Fruit fly (Drosophila melanogaster) whole organism, embryonic: ENCODE results near the gene CG18131.

Source experiments
- B-H1 ChIP-seq: fragments of 200-800 bp; sonication (Bioruptor generic); IDR thresholded peaks from 3 replicates; pipeline ENCODE4 v1.3.6; 2022; ENCODE audit warnings: missing biosample characterization, missing genetic modification characterization
- BEAF-32 ChIP-seq: fragments of 200-800 bp; sonication (Bioruptor generic); optimal IDR thresholded peaks from 3 replicates; lab custom pipeline; 2017; ENCODE audit warnings: missing biosample characterization, missing genetic modification characterization, mild to moderate bottlenecking, moderate library complexity, missing genetic modification reagents
- CG12219 ChIP-seq: fragments of 200-800 bp; sonication (Bioruptor generic); optimal IDR thresholded peaks from 3 replicates; lab custom pipeline; 2018; ENCODE audit warnings: missing biosample characterization, mild to moderate bottlenecking, missing genetic modification characterization
- CG15479 ChIP-seq: fragments of 200-800 bp; sonication (Bioruptor generic); optimal IDR thresholded peaks from 3 replicates; lab custom pipeline; 2019; ENCODE audit warnings: missing biosample characterization, mild to moderate bottlenecking, missing genetic modification characterization, moderate library complexity
- CG1603 ChIP-seq: fragments of 200-800 bp; sonication (Bioruptor generic); optimal IDR thresholded peaks from 2 replicates; lab custom pipeline; 2019; ENCODE audit warnings: missing biosample characterization, mild to moderate bottlenecking, missing genetic modification characterization, moderate library complexity
- CG16779 ChIP-seq: fragments of 200-800 bp; sonication (Bioruptor generic); IDR thresholded peaks from 2 replicates; pipeline ENCODE4 v1.3.6; 2022; ENCODE audit warnings: missing biosample characterization, missing genetic modification characterization
- CG16813 ChIP-seq: fragments of 200-800 bp; sonication (Bioruptor generic); IDR thresholded peaks from 3 replicates; pipeline ENCODE4 v1.3.6; 2022; ENCODE audit warnings: missing biosample characterization, missing genetic modification characterization; ENCODE audit not compliant: partially characterized antibody
- CG1792 ChIP-seq: fragments of 200-800 bp; sonication (Bioruptor generic); optimal IDR thresholded peaks from 2 replicates; lab custom pipeline; 2016; ENCODE audit warnings: missing biosample characterization, missing genetic modification characterization
- CG18599 ChIP-seq: fragments of 200-800 bp; sonication (Bioruptor generic); optimal IDR thresholded peaks from 3 replicates; lab custom pipeline; 2017; ENCODE audit warnings: missing biosample characterization, missing genetic modification characterization, mild to moderate bottlenecking, moderate library complexity, missing genetic modification reagents
- CG2199 ChIP-seq: fragments of 200-800 bp; sonication (Bioruptor generic); IDR thresholded peaks from 3 replicates; pipeline ENCODE4 v1.3.6; 2022; ENCODE audit warnings: missing biosample characterization, missing genetic modification characterization
- CG2875 ChIP-seq: fragments of 200-800 bp; sonication (Bioruptor generic); optimal IDR thresholded peaks from 2 replicates; lab custom pipeline; 2017; ENCODE audit warnings: missing biosample characterization, mild to moderate bottlenecking, missing genetic modification characterization, missing genetic modification reagents
- CG30403 ChIP-seq: fragments of 200-800 bp; sonication (Bioruptor generic); optimal IDR thresholded peaks from 3 replicates; lab custom pipeline; 2016; ENCODE audit warnings: missing biosample characterization, missing genetic modification characterization
- CG4360 ChIP-seq: fragments of 200-800 bp; sonication (Bioruptor generic); IDR thresholded peaks from 2 replicates; pipeline ENCODE4 v1.3.6; 2022; ENCODE audit warnings: missing biosample characterization, missing genetic modification characterization
- CG6254 ChIP-seq: fragments of 200-800 bp; sonication (Bioruptor generic); optimal IDR thresholded peaks from 3 replicates; lab custom pipeline; 2017; ENCODE audit warnings: mild to moderate bottlenecking, missing biosample characterization, missing genetic modification reagents, missing genetic modification characterization
- CG6683 ChIP-seq: fragments of 200-800 bp; sonication (Bioruptor generic); optimal IDR thresholded peaks from 2 replicates; lab custom pipeline; 2017; ENCODE audit warnings: missing biosample characterization, mild to moderate bottlenecking, missing genetic modification characterization, missing genetic modification reagents
- CG7786 ChIP-seq: fragments of 200-800 bp; sonication (Bioruptor generic); optimal IDR thresholded peaks from 2 replicates; lab custom pipeline; 2016; ENCODE audit warnings: missing biosample characterization, missing genetic modification characterization
- CG7963 ChIP-seq: fragments of 200-800 bp; sonication (Bioruptor generic); IDR thresholded peaks from 3 replicates; pipeline ENCODE4 v1.3.6; 2022; ENCODE audit warnings: missing biosample characterization, missing genetic modification characterization; ENCODE audit not compliant: partially characterized antibody
- CG8388 ChIP-seq: fragments of 200-800 bp; sonication (Bioruptor generic); optimal IDR thresholded peaks from 2 replicates; lab custom pipeline; 2019; ENCODE audit warnings: missing biosample characterization, mild to moderate bottlenecking, missing genetic modification characterization, moderate library complexity
- CG8924 ChIP-seq: fragments of 200-800 bp; optimal IDR thresholded peaks from 3 replicates; lab custom pipeline; 2019; ENCODE audit warnings: missing biosample characterization, mild to moderate bottlenecking, missing genetic modification characterization, moderate library complexity
- D19A ChIP-seq: fragments of 200-800 bp; optimal IDR thresholded peaks from 3 replicates; lab custom pipeline; 2019; ENCODE audit warnings: missing biosample characterization, mild to moderate bottlenecking, missing genetic modification characterization, moderate library complexity
- Dfd ChIP-seq, 2 experiments: fragments of >200 bp; optimal IDR thresholded peaks; 2 replicates each; lab custom pipeline; 2017; ENCODE audit warnings: missing biosample characterization in 2 of 2, missing genetic modification characterization in 2 of 2
- Gsc ChIP-seq: fragments of 200-800 bp; sonication (Bioruptor generic); IDR thresholded peaks from 2 replicates; pipeline ENCODE4 v1.3.6; 2022; ENCODE audit warnings: missing biosample characterization, missing genetic modification characterization
- Hr3 ChIP-seq: fragments of 200-800 bp; sonication (Bioruptor generic); optimal IDR thresholded peaks from 3 replicates; lab custom pipeline; 2016; ENCODE audit warnings: missing biosample characterization, missing genetic modification characterization
- Lim3 ChIP-seq: fragments of 200-800 bp; sonication (Bioruptor generic); IDR thresholded peaks from 2 replicates; pipeline ENCODE4 v1.3.6; 2022; ENCODE audit warnings: missing biosample characterization, missing genetic modification characterization
- Mes4 ChIP-seq: fragments of 200-800 bp; sonication (Bioruptor generic); optimal IDR thresholded peaks from 2 replicates; lab custom pipeline; 2016; ENCODE audit warnings: missing biosample characterization, missing genetic modification characterization
- Rfx ChIP-seq: fragments of 200-800 bp; sonication (Bioruptor generic); IDR thresholded peaks from 2 replicates; pipeline ENCODE4 v1.3.6; 2022; ENCODE audit warnings: missing biosample characterization, missing genetic modification characterization
- Sry-β ChIP-seq: fragments of 200-800 bp; sonication (Bioruptor generic); optimal IDR thresholded peaks from 2 replicates; lab custom pipeline; 2018; ENCODE audit warnings: missing biosample characterization, mild to moderate bottlenecking, missing genetic modification characterization, moderate library complexity
- Stat92E ChIP-seq, 3 experiments: fragments of >200 bp in 2 of 3; fragments of 200-800 bp in 1 of 3; sonication (Bioruptor generic) in 1 of 3; optimal IDR thresholded peaks; 2 replicates each; lab custom pipeline; 2017 to 2019; ENCODE audit warnings: missing biosample characterization in 3 of 3, missing genetic modification characterization in 3 of 3, mild to moderate bottlenecking in 1 of 3, moderate library complexity in 1 of 3
- Xbp1 ChIP-seq: fragments of 200-800 bp; sonication (Bioruptor generic); optimal IDR thresholded peaks from 3 replicates; lab custom pipeline; 2016; ENCODE audit warnings: missing biosample characterization, mild to moderate bottlenecking, missing genetic modification characterization
- YL-1 ChIP-seq: fragments of 200-800 bp; sonication (Bioruptor generic); optimal IDR thresholded peaks from 3 replicates; lab custom pipeline; 2017; ENCODE audit warnings: missing biosample characterization, mild to moderate bottlenecking, missing genetic modification characterization
- ac ChIP-seq: fragments of 200-800 bp; sonication (Bioruptor generic); optimal IDR thresholded peaks from 3 replicates; lab custom pipeline; 2017; ENCODE audit warnings: missing biosample characterization, mild to moderate bottlenecking, missing genetic modification characterization
- btn ChIP-seq: fragments of 200-800 bp; sonication (Bioruptor generic); optimal IDR thresholded peaks from 2 replicates; lab custom pipeline; 2016; ENCODE audit warnings: missing biosample characterization, missing genetic modification characterization
- corto ChIP-seq: fragments of 200-800 bp; sonication (Bioruptor generic); optimal IDR thresholded peaks from 2 replicates; lab custom pipeline; 2016; ENCODE audit warnings: missing biosample characterization, mild to moderate bottlenecking, missing genetic modification characterization, moderate library complexity
- disco-r ChIP-seq: fragments of 200-800 bp; sonication (Bioruptor generic); optimal IDR thresholded peaks from 2 replicates; lab custom pipeline; 2016; ENCODE audit warnings: missing biosample characterization, missing genetic modification characterization
- ems ChIP-seq: fragments of 200-800 bp; sonication (Bioruptor generic); optimal IDR thresholded peaks from 3 replicates; lab custom pipeline; 2016; ENCODE audit warnings: missing biosample characterization, missing genetic modification characterization
- gfzf ChIP-seq: fragments of 200-800 bp; sonication (Bioruptor generic); optimal IDR thresholded peaks from 2 replicates; lab custom pipeline; 2016; ENCODE audit warnings: missing biosample characterization, mild to moderate bottlenecking, missing genetic modification characterization, moderate library complexity
- grn ChIP-seq: fragments of 200-800 bp; sonication (Bioruptor generic); optimal IDR thresholded peaks from 3 replicates; lab custom pipeline; 2017; ENCODE audit warnings: missing biosample characterization, missing genetic modification characterization
- h ChIP-seq: fragments of >200 bp; optimal IDR thresholded peaks from 2 replicates; lab custom pipeline; 2017
- hb ChIP-seq: fragments of 200-800 bp; sonication (Bioruptor generic); IDR thresholded peaks from 3 replicates; pipeline ENCODE4 v1.3.6; 2022; ENCODE audit warnings: missing biosample characterization, missing genetic modification characterization; ENCODE audit not compliant: partially characterized antibody
- klu ChIP-seq: fragments of 200-800 bp; sonication (Bioruptor generic); IDR thresholded peaks from 2 replicates; pipeline ENCODE4 v1.3.6; 2022; ENCODE audit warnings: missing biosample characterization, missing genetic modification characterization
- mld ChIP-seq: fragments of 200-800 bp; sonication (Bioruptor generic); IDR thresholded peaks from 3 replicates; pipeline ENCODE4 v1.3.6; 2022; ENCODE audit warnings: missing biosample characterization, missing genetic modification characterization; ENCODE audit not compliant: partially characterized antibody
- nmo ChIP-seq: fragments of 200-800 bp; sonication (Bioruptor generic); optimal IDR thresholded peaks from 2 replicates; lab custom pipeline; 2018; ENCODE audit warnings: missing biosample characterization, mild to moderate bottlenecking, missing genetic modification characterization, moderate library complexity
- pum ChIP-seq: fragments of 200-800 bp; sonication (Bioruptor generic); optimal IDR thresholded peaks from 2 replicates; lab custom pipeline; 2016; ENCODE audit warnings: missing biosample characterization, missing genetic modification characterization
- pzg ChIP-seq: fragments of 200-800 bp; sonication (Bioruptor generic); optimal IDR thresholded peaks from 3 replicates; lab custom pipeline; 2018; ENCODE audit warnings: missing biosample characterization, mild to moderate bottlenecking, missing genetic modification characterization, moderate library complexity
- scrt ChIP-seq: fragments of 200-800 bp; sonication (Bioruptor generic); optimal IDR thresholded peaks from 2 replicates; lab custom pipeline; 2018; ENCODE audit warnings: missing biosample characterization, mild to moderate bottlenecking, missing genetic modification characterization, moderate library complexity
- sens ChIP-seq: fragments of 200-800 bp; sonication (Bioruptor generic); peaks from one replicate; lab custom pipeline; 2016; ENCODE audit warnings: missing biosample characterization, missing genetic modification characterization
- tll ChIP-seq, 2 experiments: fragments of 200-800 bp in 1 of 2; fragments of >200 bp in 1 of 2; sonication (Bioruptor generic) in 1 of 2; optimal IDR thresholded peaks; 2 replicates each; lab custom pipeline; 2017 to 2019; ENCODE audit warnings: missing biosample characterization in 2 of 2, missing genetic modification characterization in 2 of 2, mild to moderate bottlenecking in 1 of 2, moderate library complexity in 1 of 2
- trh ChIP-seq: fragments of 200-800 bp; sonication (Bioruptor generic); optimal IDR thresholded peaks from 2 replicates; lab custom pipeline; 2016; ENCODE audit warnings: missing biosample characterization, missing genetic modification characterization
- wek ChIP-seq: fragments of 200-800 bp; sonication (Bioruptor generic); optimal IDR thresholded peaks from 3 replicates; lab custom pipeline; 2018; ENCODE audit warnings: missing biosample characterization, mild to moderate bottlenecking, missing genetic modification characterization, moderate library complexity
- wor ChIP-seq: fragments of 200-800 bp; sonication (Bioruptor generic); IDR thresholded peaks from 2 replicates; pipeline ENCODE4 v1.3.6; 2022; ENCODE audit warnings: missing biosample characterization, missing genetic modification characterization
- zen ChIP-seq: fragments of 200-800 bp; sonication (Bioruptor generic); optimal IDR thresholded peaks from 3 replicates; lab custom pipeline; 2018; ENCODE audit warnings: missing biosample characterization, mild to moderate bottlenecking, missing genetic modification characterization, moderate library complexity

Gene CG18131

dm6 chr2L:1470009-1470408, 30.4 kb downstream of the CG18131 start (continued):
- TF ChIP-seq Mes4 (no peak), CG1792 (no peak), pzg (no peak), nmo (peak; percentile 20), CG16813 (GFP tag; lab: Robert Waterston, UW) (no peak), CG8924 (tag; lab: Kevin White, UChicago) (peak; percentile 50), CG7786 (GFP tag; lab: Kevin White, UChicago) (no peak), CG1603 (tag; lab: Kevin White, UChicago) (peak; percentile 7), Rfx (GFP tag; lab: Robert Waterston, UW) (no peak), sens (GFP tag; lab: Kevin White, UChicago) (peak; percentile 58), wek (GFP tag; lab: Kevin White, UChicago) (no peak), CG30403 (peak; percentile 20), CG16779 (no peak), ac (GFP tag; lab: Kevin White, UChicago) (no peak), YL-1 (GFP tag; lab: Kevin White, UChicago) (no peak), BEAF-32 (GFP tag; lab: Kevin White, UChicago) (no peak), CG15479 (no peak), CG6683 (GFP tag; lab: Kevin White, UChicago) (no peak), wor (GFP tag; lab: Robert Waterston, UW) (no peak), pum (GFP tag; lab: Kevin White, UChicago) (no peak), tll (GFP tag; optimal IDR thresholded peaks at IDR 0.05; lab: Kevin White, UChicago) (no peak), Gsc (GFP tag; lab: Robert Waterston, UW) (no peak), mld (GFP tag; lab: Robert Waterston, UW) (no peak), CG18599 (peak; percentile 24), Hr3 (GFP tag; lab: Kevin White, UChicago) (no peak), trh (GFP tag; lab: Kevin White, UChicago) (no peak), grn (no peak), ems (GFP tag; lab: Kevin White, UChicago) (no peak), Lim3 (no peak), disco-r (GFP tag; lab: Kevin White, UChicago) (no peak), CG4360 (no peak), CG7963 (GFP tag; lab: Robert Waterston, UW) (no peak), btn (no peak), hb (GFP tag; lab: Robert Waterston, UW) (no peak), CG12219 (no peak), D19A (tag; lab: Kevin White, UChicago) (peak; percentile 30), Dfd (GFP tag; optimal IDR thresholded peaks at IDR 0.05; lab: Kevin White, UChicago) (no peak), B-H1 (GFP tag; lab: Robert Waterston, UW) (no peak), klu (GFP tag; lab: Robert Waterston, UW) (no peak), CG2875 (no peak), CG8388 (GFP tag; lab: Kevin White, UChicago) (peak; percentile 0), CG2199 (GFP tag; lab: Robert Waterston, UW) (no peak), scrt (GFP tag; lab: Kevin White, UChicago) (no peak), CG6254 (GFP tag; lab: Kevin White, UChicago) (no peak), gfzf (no peak), corto (GFP tag; lab: Kevin White, UChicago) (no peak), Sry-β (GFP tag; lab: Kevin White, UChicago) (peak; percentile 90), Stat92E (GFP tag; optimal IDR thresholded peaks at IDR 0.05; lab: Kevin White, UChicago) (peak in 1 of 3 experiments; percentile 16), Xbp1 (peak; percentile 1), h (lab: Kevin White, UChicago) (no peak), zen (no peak)
